Worm (Caenorhabditis elegans): Measurements from ENCODE around the gene Y57A10C.9.
A peak's percentile ranks its signal among the peaks of the same experiment; 100 is the strongest.

Y57A10C.9 gene

DNA sequence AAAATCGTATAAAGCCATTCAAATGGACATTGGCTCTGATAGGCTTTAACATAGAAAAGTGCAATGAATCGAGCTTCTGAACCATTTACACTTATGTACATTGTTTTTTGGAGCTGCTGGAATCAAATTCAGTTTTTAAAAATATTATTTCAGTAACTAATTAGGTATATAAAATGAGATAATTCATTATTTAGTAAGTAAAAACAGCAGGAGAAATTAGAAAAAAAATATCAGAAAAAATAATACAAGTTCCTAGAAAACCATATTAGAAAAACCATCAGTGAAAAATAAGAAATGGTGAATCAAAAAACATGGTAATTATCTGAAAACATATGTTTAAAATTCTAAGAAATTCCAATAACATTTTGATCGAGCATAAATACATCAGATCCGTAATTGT lies 40.7 kb downstream of the Y57A10C.9 start, which contains the start of gene F57G9.7:
TSS of gene F57G9.7 (minus strand) at position 101 of the 400 bp plus-strand sequence.
- no peak for TF ChIP-seq nhr-48 (tag; optimal IDR thresholded peaks at IDR 0.05)
- no peak for TF ChIP-seq unc-130 (GFP tag; optimal IDR thresholded peaks at IDR 0.05)
- TF ChIP-seq jun-1 (tag; optimal IDR thresholded peaks at IDR 0.05): no peak
- TF ChIP-seq mxl-2 (GFP tag; conservative IDR thresholded peaks at IDR 0.05): no peak
- no peak for TF ChIP-seq ces-1 (GFP tag; optimal IDR thresholded peaks at IDR 0.05)
- no peak for TF ChIP-seq F26F4.8 (GFP tag; conservative IDR thresholded peaks at IDR 0.05)
- TF ChIP-seq egl-27 (tag; optimal IDR thresholded peaks at IDR 0.05): no peak

DNA sequence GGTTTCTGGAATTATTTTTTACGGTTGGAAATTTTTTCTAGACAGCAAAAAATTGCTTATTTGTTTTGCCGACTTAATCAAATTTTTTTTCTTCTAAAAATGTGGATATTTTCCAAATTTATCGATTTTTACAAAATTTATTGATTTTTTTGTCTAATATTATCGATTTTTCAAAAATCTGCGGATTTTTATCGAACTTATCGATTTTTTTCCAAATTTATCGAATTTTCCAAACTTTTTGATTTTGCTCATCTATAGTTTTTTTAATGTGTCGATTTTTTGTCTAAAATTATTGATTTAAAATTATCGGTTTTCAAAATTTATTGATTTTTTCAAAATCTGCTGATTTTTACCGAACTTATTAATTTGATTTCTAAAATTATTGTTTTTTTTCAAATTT lies 44.2 kb downstream of the Y57A10C.9 start:
- TF ChIP-seq fos-1 (tag; optimal IDR thresholded peaks at IDR 0.05): no peak
- TF ChIP-seq ceh-28 (tag; optimal IDR thresholded peaks at IDR 0.05): peak; percentile 89
- peak; percentile 68 for TF ChIP-seq aha-1 (tag)

DNA sequence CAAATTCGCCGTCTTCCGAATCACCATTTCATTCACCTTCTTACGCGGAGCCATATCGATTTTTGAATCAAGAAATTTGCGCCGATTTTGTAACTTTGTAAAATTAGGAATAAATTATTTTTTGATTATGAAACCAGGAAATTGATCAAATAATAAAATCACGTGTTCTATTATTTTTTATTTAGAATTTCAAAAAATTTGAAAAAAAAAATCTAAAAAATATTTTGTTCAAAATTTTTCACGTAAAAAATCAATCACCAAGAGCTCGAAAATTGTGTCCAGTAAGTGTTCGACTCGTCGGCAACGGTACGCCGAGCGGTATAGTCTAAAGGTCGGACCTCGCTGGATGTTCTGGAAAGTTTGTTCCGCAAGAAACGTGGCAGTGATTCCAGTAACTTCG lies 44.7 kb downstream of the Y57A10C.9 start, which contains the start of gene Y57A10B.7:
TSS of gene Y57A10B.7 (minus strand) at position 101 of the 400 bp plus-strand sequence.
- TF ChIP-seq nhr-28 (tag; optimal IDR thresholded peaks at IDR 0.05): no peak
- TF ChIP-seq hmg-1.1 (GFP tag; IDR thresholded peaks at IDR 0.05): no peak
- no peak for TF ChIP-seq spr-1 (tag; optimal IDR thresholded peaks at IDR 0.05)
- TF ChIP-seq hlh-11 (tag; optimal IDR thresholded peaks at IDR 0.05): no peak
- TF ChIP-seq arid-1 (GFP tag; conservative IDR thresholded peaks at IDR 0.05): no peak
- no peak for TF ChIP-seq sdz-12 (GFP tag; optimal IDR thresholded peaks at IDR 0.05)
- no peak for TF ChIP-seq Y75B8A.6 (GFP tag; IDR thresholded peaks at IDR 0.05)
- TF ChIP-seq nhr-11 (tag; optimal IDR thresholded peaks at IDR 0.05): no peak
- no peak for TF ChIP-seq nhr-102 (tag; optimal IDR thresholded peaks at IDR 0.05)
- no peak for TF ChIP-seq mxl-3 (GFP tag; optimal IDR thresholded peaks at IDR 0.05)
- no peak for TF ChIP-seq tra-1 (GFP tag; IDR thresholded peaks at IDR 0.05)
- no peak for TF ChIP-seq unc-39 (tag; optimal IDR thresholded peaks at IDR 0.05)
- TF ChIP-seq zip-11 (GFP tag; IDR thresholded peaks at IDR 0.05): no peak
- no peak for TF ChIP-seq daf-16 (GFP tag; optimal IDR thresholded peaks at IDR 0.05)
- TF ChIP-seq daf-16 (tag; optimal IDR thresholded peaks at IDR 0.05): no peak
- no peak for TF ChIP-seq fos-1 (tag; optimal IDR thresholded peaks at IDR 0.05)
- TF ChIP-seq nhr-76 (tag; optimal IDR thresholded peaks at IDR 0.05): no peak
- TF ChIP-seq nhr-6 (tag; optimal IDR thresholded peaks at IDR 0.05): no peak
- TF ChIP-seq madf-5 (GFP tag; IDR thresholded peaks at IDR 0.05): no peak

DNA sequence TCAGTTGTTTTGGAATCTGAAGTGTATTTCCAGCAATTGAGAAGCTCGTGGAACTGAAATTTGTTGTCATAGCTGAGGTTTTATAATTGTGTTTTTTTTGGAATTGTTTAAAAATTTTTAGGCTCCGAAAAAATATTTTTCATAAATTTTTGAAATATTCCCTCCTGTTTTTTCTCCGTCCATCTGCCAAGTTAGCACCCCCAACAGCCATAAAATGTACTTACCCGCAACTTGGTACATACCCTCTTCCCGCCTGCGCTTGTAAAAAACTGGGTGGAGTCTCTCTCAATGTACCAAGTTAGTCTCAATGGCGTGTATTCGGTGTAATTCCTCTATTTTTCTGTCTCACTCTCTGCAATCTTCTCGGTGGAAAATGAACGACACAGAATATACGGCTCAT lies 48.6 kb downstream of the Y57A10C.9 start, which contains the start of gene Y57A10B.6:
TSS of gene Y57A10B.6 (plus strand) at position 301 of the 400 bp plus-strand sequence.
- TF ChIP-seq ceh-28 (tag; optimal IDR thresholded peaks at IDR 0.05) (no peak), mxl-3 (GFP tag; optimal IDR thresholded peaks at IDR 0.05) (no peak), dve-1 (tag; optimal IDR thresholded peaks at IDR 0.05; ENCODE audit: insufficient read depth) (no peak), tag-97 (GFP tag; IDR thresholded peaks at IDR 0.05) (no peak), hlh-11 (tag; optimal IDR thresholded peaks at IDR 0.05) (no peak), Y5F2A.4 (GFP tag; optimal IDR thresholded peaks at IDR 0.05) (no peak), daf-16 (GFP tag; optimal IDR thresholded peaks at IDR 0.05) (no peak), daf-16 (tag; optimal IDR thresholded peaks at IDR 0.05) (no peak), ZK337.2 (GFP tag; IDR thresholded peaks at IDR 0.05) (no peak), T20F7.1 (GFP tag; optimal IDR thresholded peaks at IDR 0.05) (no peak), pha-4 (GFP tag; IDR thresholded peaks at IDR 0.05) (no peak), pha-4 (tag; optimal IDR thresholded peaks at IDR 0.05) (no peak), php-3 (GFP tag; IDR thresholded peaks at IDR 0.05) (no peak), ceh-20 (GFP tag; IDR thresholded peaks at IDR 0.05) (no peak), nhr-28 (tag; optimal IDR thresholded peaks at IDR 0.05) (no peak), pqm-1 (tag; optimal IDR thresholded peaks at IDR 0.05) (no peak), D1046.2 (GFP tag; IDR thresholded peaks at IDR 0.05) (no peak), aly-2 (tag; optimal IDR thresholded peaks at IDR 0.05) (no peak)
